Worm (Caenorhabditis elegans) whole organism, early embryonic: ENCODE data around the gene sup-26.

Source experiments
- aly-1 ChIP-seq: sonication (generic microtip); optimal IDR thresholded peaks from 2 replicates; lab custom pipeline; 2016; ENCODE audit warnings: missing genetic modification characterization, missing compliant biosample characterization
- ets-7 ChIP-seq: sonication (generic microtip); optimal IDR thresholded peaks from 2 replicates; lab custom pipeline; 2016; ENCODE audit warnings: missing genotype, missing genetic modification characterization, missing compliant biosample characterization
- hnd-1 ChIP-seq: sonication (generic microtip); optimal IDR thresholded peaks from 2 replicates; lab custom pipeline; 2016; ENCODE audit warnings: missing genetic modification characterization, missing compliant biosample characterization

The sup-26 gene

DNA sequence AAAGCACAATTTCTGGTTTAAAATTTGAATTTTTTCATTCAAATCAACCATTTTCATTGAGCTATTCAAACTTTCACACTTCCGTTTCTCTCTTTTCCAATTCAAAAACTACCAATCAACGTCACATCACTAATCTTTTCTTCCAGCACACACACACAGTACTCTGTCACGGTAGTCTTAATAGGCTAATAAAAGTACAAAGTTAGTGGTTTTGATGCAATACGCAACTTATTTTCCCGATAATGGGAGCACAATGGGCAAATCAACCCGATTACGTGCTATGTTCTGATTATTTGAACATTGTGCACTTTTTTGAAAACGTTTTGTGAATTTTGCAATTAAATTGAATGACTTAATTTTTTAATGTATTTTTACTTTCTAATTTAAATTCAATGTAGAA lies 52.7 kb downstream of the sup-26 start:
- no peak for TF ChIP-seq hnd-1
- no peak for TF ChIP-seq aly-1 (tag; lab: Kevin White, UChicago)
- no peak for TF ChIP-seq ets-7 (tag; lab: Kevin White, UChicago)
